Worm (Caenorhabditis elegans) whole organism, mixed stage, embryonic: ENCODE data around the gene fbxc-58.

Experiments
- M03D4.4 ChIP-seq: sonication (generic microtip); optimal IDR thresholded peaks from 2 replicates; lab custom pipeline; 2017; ENCODE audit warnings: mild to moderate bottlenecking, missing genetic modification characterization, missing compliant biosample characterization
- blmp-1 ChIP-seq: fragments of 150-350 bp; optimal IDR thresholded peaks from 2 replicates; lab custom pipeline; 2014; ENCODE audit warnings: missing biosample characterization, missing genetic modification characterization
- ceh-39 ChIP-seq: fragments of 150-350 bp; optimal IDR thresholded peaks from 2 replicates; lab custom pipeline; 2014; ENCODE audit warnings: missing biosample characterization, missing genetic modification characterization
- ceh-43 ChIP-seq: fragments of 200-800 bp; sonication (Bioruptor generic); optimal IDR thresholded peaks from 2 replicates; lab custom pipeline; 2018; ENCODE audit warnings: mild to moderate bottlenecking, missing genetic modification characterization, moderate library complexity, missing compliant biosample characterization
- ceh-83 ChIP-seq: fragments of 200-800 bp; sonication (Bioruptor generic); optimal IDR thresholded peaks from 2 replicates; lab custom pipeline; 2018; ENCODE audit warnings: mild to moderate bottlenecking, missing genetic modification characterization, missing compliant biosample characterization
- ces-1 ChIP-seq: fragments of 150-350 bp; optimal IDR thresholded peaks from 2 replicates; lab custom pipeline; 2014; ENCODE audit warnings: missing biosample characterization, missing genetic modification reagents, missing genetic modification characterization
- cnd-1 ChIP-seq: fragments of 200-800 bp; sonication (Bioruptor generic); optimal IDR thresholded peaks from 2 replicates; lab custom pipeline; 2018; ENCODE audit warnings: mild to moderate bottlenecking, missing genetic modification characterization, missing compliant biosample characterization
- drap-1 ChIP-seq: fragments of 200-800 bp; sonication (Bioruptor generic); optimal IDR thresholded peaks from 3 replicates; lab custom pipeline; 2018; ENCODE audit warnings: mild to moderate bottlenecking, missing genetic modification characterization, missing compliant biosample characterization
- flh-1 ChIP-seq: fragments of 200-800 bp; sonication (Bioruptor generic); optimal IDR thresholded peaks from 2 replicates; lab custom pipeline; 2018; ENCODE audit warnings: mild to moderate bottlenecking, missing genetic modification characterization, moderate library complexity, missing compliant biosample characterization
- ham-2 ChIP-seq: fragments of 200-800 bp; sonication (Bioruptor generic); optimal IDR thresholded peaks from 2 replicates; lab custom pipeline; 2018; ENCODE audit warnings: mild to moderate bottlenecking, missing genetic modification characterization, missing compliant biosample characterization
- hlh-1 ChIP-seq: fragments of 150-350 bp; optimal IDR thresholded peaks from 2 replicates; lab custom pipeline; 2014; ENCODE audit warnings: missing biosample characterization, missing genetic modification reagents, missing genetic modification characterization
- lin-13 ChIP-seq: fragments of 150-350 bp; optimal IDR thresholded peaks from 2 replicates; lab custom pipeline; 2014; ENCODE audit warnings: missing biosample characterization, missing genetic modification characterization
- lin-32 ChIP-seq: fragments of 200-800 bp; sonication (Bioruptor generic); optimal IDR thresholded peaks from 2 replicates; lab custom pipeline; 2018; ENCODE audit warnings: mild to moderate bottlenecking, missing genetic modification characterization, missing compliant biosample characterization
- lsy-2 ChIP-seq: fragments of 150-350 bp; optimal IDR thresholded peaks from 2 replicates; lab custom pipeline; 2014; ENCODE audit warnings: missing biosample characterization, missing genetic modification characterization
- mab-5 ChIP-seq: fragments of 150-350 bp; optimal IDR thresholded peaks from 2 replicates; lab custom pipeline; 2014; ENCODE audit warnings: missing biosample characterization, missing genetic modification characterization
- mep-1 ChIP-seq: fragments of 150-350 bp; optimal IDR thresholded peaks from 2 replicates; lab custom pipeline; 2017; ENCODE audit warnings: missing biosample characterization, missing genetic modification reagents, missing genetic modification characterization, inconsistent platforms
- mls-2 ChIP-seq: sonication (generic microtip); optimal IDR thresholded peaks from 2 replicates; lab custom pipeline; 2016; ENCODE audit warnings: mild to moderate bottlenecking, missing genetic modification characterization, moderate library complexity, missing compliant biosample characterization
- nhr-12 ChIP-seq: fragments of 150-350 bp; optimal IDR thresholded peaks from 2 replicates; lab custom pipeline; 2014; ENCODE audit warnings: missing biosample characterization, missing genetic modification characterization
- nhr-237 ChIP-seq: fragments of 150-350 bp; optimal IDR thresholded peaks from 2 replicates; lab custom pipeline; 2014; ENCODE audit warnings: missing biosample characterization, missing genetic modification characterization
- nhr-28 ChIP-seq: fragments of 150-350 bp; optimal IDR thresholded peaks from 2 replicates; lab custom pipeline; 2014; ENCODE audit warnings: missing biosample characterization, missing genetic modification characterization
- nhr-76 ChIP-seq: sonication (generic microtip); optimal IDR thresholded peaks from 2 replicates; lab custom pipeline; 2017; ENCODE audit warnings: missing biosample characterization, missing genetic modification characterization
- pha-4 ChIP-seq: fragments of 150-350 bp; optimal IDR thresholded peaks from 2 replicates; lab custom pipeline; 2018; ENCODE audit warnings: missing biosample characterization, missing genetic modification reagents, missing genetic modification characterization
- sem-2 ChIP-seq: fragments of 200-800 bp; sonication (Bioruptor generic); optimal IDR thresholded peaks from 2 replicates; lab custom pipeline; 2018; ENCODE audit warnings: mild to moderate bottlenecking, missing genetic modification characterization, missing compliant biosample characterization
- snpc-4 ChIP-seq: fragments of 150-350 bp; optimal IDR thresholded peaks from 2 replicates; lab custom pipeline; 2014; ENCODE audit warnings: missing biosample characterization, missing genetic modification characterization
- sptf-1 ChIP-seq: sonication (generic microtip); optimal IDR thresholded peaks from 2 replicates; lab custom pipeline; 2017; ENCODE audit warnings: mild to moderate bottlenecking, missing genetic modification characterization, moderate library complexity, missing compliant biosample characterization
- unc-120 ChIP-seq: sonication (generic microtip); optimal IDR thresholded peaks from 2 replicates; lab custom pipeline; 2017; ENCODE audit warnings: missing genetic modification characterization, missing compliant biosample characterization; ENCODE audit not compliant: poor library complexity, severe bottlenecking
- unc-39 ChIP-seq: fragments of 150-350 bp; optimal IDR thresholded peaks from 2 replicates; lab custom pipeline; 2014; ENCODE audit warnings: missing biosample characterization, missing genetic modification characterization
- unc-62 ChIP-seq: fragments of 150-350 bp; optimal IDR thresholded peaks from 2 replicates; lab custom pipeline; 2014; ENCODE audit warnings: missing biosample characterization, missing genetic modification reagents, missing genetic modification characterization
- zip-8 ChIP-seq: fragments of 150-350 bp; optimal IDR thresholded peaks from 2 replicates; lab custom pipeline; 2014; ENCODE audit warnings: missing biosample characterization, missing genetic modification characterization
- ztf-11 ChIP-seq: fragments of 150-350 bp; optimal IDR thresholded peaks from 2 replicates; lab custom pipeline; 2014; ENCODE audit warnings: missing biosample characterization, missing genetic modification characterization

fbxc-58 gene

DNA sequence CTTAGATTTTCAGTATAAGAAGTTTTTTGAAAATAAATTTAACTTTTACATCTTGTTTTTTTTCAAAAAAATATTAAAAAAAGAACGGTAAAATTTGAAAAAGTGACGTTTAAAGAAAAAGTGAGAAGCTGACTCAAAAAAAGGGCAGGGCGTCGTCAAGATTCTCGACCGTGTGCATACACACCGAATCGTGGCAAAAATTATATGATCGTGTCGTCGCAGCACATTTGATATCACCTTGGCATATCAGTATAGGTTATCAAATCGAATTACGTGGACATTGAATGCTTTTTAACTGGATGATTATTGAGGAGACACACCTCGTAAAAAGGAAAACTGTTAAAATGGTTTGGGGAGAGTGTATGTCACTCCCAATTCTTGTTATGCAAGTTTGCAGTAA, 38.3 kb upstream of the fbxc-58 start:
- no peak for TF ChIP-seq ham-2 (GFP tag; lab: Kevin White, UChicago)
- no peak for TF ChIP-seq ces-1
- no peak for TF ChIP-seq pha-4 (tag; lab: Kevin White, UChicago)
- TF ChIP-seq blmp-1 = no peak
- TF ChIP-seq lsy-2 (tag; lab: Kevin White, UChicago) = no peak
- no peak for TF ChIP-seq flh-1 (GFP tag; lab: Kevin White, UChicago)
- no peak for TF ChIP-seq nhr-76
- no peak for TF ChIP-seq hlh-1 (tag; lab: Kevin White, UChicago)
- no peak for TF ChIP-seq unc-62
- TF ChIP-seq mab-5 = no peak
- TF ChIP-seq sem-2 = no peak
- no peak for TF ChIP-seq mls-2 (tag; lab: Kevin White, UChicago)
- TF ChIP-seq mep-1 (tag; lab: Kevin White, UChicago) = no peak
- TF ChIP-seq sptf-1 (tag; lab: Kevin White, UChicago) = no peak
- no peak for TF ChIP-seq nhr-237 (tag; lab: Kevin White, UChicago)
- no peak for TF ChIP-seq unc-39 (tag; lab: Kevin White, UChicago)
- no peak for TF ChIP-seq unc-120 (tag; lab: Kevin White, UChicago)
- TF ChIP-seq ceh-43 (GFP tag; lab: Kevin White, UChicago) = no peak

DNA sequence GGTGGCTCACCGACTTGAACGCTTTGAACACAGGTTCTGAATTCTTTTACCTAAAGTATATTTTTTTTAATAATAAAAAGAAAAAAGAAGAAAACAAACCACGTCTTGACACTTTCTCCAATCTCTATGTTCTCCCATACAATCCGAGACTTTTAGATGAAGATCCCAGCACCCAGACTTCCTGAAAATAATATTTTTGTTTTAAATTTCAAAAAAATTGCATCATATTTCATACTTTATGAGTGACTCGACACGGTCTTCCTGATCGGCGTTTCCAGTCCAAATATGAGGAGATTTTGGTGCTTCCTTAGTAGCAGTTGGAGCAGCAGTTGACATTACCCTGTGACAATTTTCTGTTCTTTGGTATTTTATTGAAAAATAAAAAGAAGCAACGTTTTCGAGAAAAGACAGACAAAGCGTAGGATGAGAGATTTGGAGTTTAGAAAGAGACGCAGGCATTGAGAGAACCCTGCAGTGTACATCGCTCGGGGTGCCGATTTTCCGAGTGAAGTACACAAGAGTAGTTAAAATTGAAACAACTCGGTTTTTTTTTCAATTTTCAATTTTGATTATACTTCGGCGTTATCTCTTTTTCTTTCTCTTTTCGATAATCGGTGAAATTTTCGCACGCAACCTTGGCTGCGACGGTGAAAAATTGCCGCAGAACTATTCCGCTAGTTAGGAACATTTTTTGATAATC, 35.6 kb upstream of the fbxc-58 start, which contains the start of the genes coa-4 and T20D3.14:
coa-4 (minus strand) TSS at position 51 of the 700 bp plus-strand sequence.
T20D3.14 (minus strand) TSS at position 358 of the 700 bp plus-strand sequence.
- no peak for TF ChIP-seq M03D4.4 (tag; lab: Kevin White, UChicago)
- TF ChIP-seq cnd-1 (tag; lab: Kevin White, UChicago) = no peak
- TF ChIP-seq nhr-12 (tag; lab: Kevin White, UChicago) = no peak
- no peak for TF ChIP-seq ceh-83 (GFP tag; lab: Kevin White, UChicago)
- TF ChIP-seq mab-5 = no peak
- TF ChIP-seq zip-8 (tag; lab: Kevin White, UChicago) = no peak
- no peak for TF ChIP-seq ztf-11
- TF ChIP-seq flh-1 (GFP tag; lab: Kevin White, UChicago) = no peak
- TF ChIP-seq lin-32 (GFP tag; lab: Kevin White, UChicago) = no peak
- no peak for TF ChIP-seq drap-1 (GFP tag; lab: Kevin White, UChicago)
- no peak for TF ChIP-seq mep-1 (tag; lab: Kevin White, UChicago)
- TF ChIP-seq mls-2 (tag; lab: Kevin White, UChicago) = no peak

DNA sequence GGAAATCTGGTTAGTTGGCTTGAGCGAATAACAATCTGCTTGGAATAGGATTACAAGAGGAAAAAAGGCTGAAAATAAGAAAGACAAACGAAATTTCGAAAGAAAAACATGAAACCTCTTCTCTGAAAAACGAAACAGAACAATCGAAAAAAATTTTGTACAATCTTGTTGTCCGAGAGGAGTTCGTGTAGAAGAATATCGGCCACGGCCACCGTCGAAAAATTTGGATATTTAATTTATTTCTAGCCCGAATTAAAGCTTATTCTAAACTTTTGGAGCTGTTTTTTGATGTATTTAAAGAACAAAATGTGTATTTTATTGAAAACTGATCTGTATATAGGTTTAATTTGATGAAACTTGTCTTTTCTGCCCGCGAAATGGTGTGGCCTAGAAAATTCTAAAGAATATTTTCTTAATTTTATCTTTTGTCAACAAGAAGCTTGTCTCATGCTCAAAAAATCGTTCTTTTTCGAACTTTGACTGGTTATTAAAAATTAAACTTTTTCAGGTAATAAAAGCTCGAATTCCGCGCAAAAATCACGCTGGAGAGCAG, 34.7 kb upstream of the fbxc-58 start, which contains the start of gene T20D3.5:
T20D3.5 (plus strand) TSS at position 503 of the 553 bp plus-strand sequence.
- TF ChIP-seq nhr-28 (tag; lab: Kevin White, UChicago) (no peak), sptf-1 (tag; lab: Kevin White, UChicago) (no peak), blmp-1 (no peak), nhr-237 (tag; lab: Kevin White, UChicago) (no peak), snpc-4 (tag; lab: Kevin White, UChicago) (no peak), drap-1 (GFP tag; lab: Kevin White, UChicago) (no peak), ham-2 (GFP tag; lab: Kevin White, UChicago) (no peak), flh-1 (GFP tag; lab: Kevin White, UChicago) (no peak), ceh-39 (tag; lab: Kevin White, UChicago) (no peak), mab-5 (no peak), nhr-76 (no peak), pha-4 (tag; lab: Kevin White, UChicago) (no peak), ceh-83 (GFP tag; lab: Kevin White, UChicago) (no peak)

DNA sequence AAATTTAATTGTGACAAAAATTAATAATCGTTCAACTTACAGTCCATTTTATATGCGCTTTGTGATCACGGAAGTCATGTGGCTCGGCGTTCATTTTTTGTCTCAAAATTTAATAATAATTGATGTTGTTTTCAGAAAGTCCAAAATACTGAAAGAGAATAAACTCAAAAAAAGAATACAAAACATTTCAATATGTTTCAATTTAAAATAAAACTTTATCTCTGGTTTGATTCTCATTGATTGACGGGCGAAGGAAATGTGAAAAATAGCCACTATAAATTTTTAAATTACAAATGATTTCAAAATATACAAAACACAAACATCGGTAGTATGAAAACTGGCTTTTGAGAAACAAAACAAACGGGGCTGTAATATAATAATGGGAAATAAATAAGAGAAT, 32.1 kb upstream of the fbxc-58 start, which contains the start of gene T20D3.6:
T20D3.6 (minus strand) TSS at position 101 of the 400 bp plus-strand sequence.
- TF ChIP-seq flh-1 (GFP tag; lab: Kevin White, UChicago) (no peak), ham-2 (GFP tag; lab: Kevin White, UChicago) (no peak), nhr-28 (tag; lab: Kevin White, UChicago) (no peak), ztf-11 (no peak), lin-13 (tag; lab: Kevin White, UChicago) (no peak), snpc-4 (tag; lab: Kevin White, UChicago) (no peak), ceh-83 (GFP tag; lab: Kevin White, UChicago) (no peak), sptf-1 (tag; lab: Kevin White, UChicago) (no peak), mep-1 (tag; lab: Kevin White, UChicago) (no peak), lsy-2 (tag; lab: Kevin White, UChicago) (no peak), mls-2 (tag; lab: Kevin White, UChicago) (no peak)
